Worm (Caenorhabditis elegans) whole organism, L1 larva: ENCODE measurements around the gene chil-23.
"Not testable (repeated sequence)": the region's sequence is repeated elsewhere in the genome, so short reads cannot be mapped to it uniquely, and the experiment has no call there.

Experiments
- C04F5.9 ChIP-seq: sonication (generic microtip); optimal IDR thresholded peaks from 2 replicates; lab custom pipeline; 2016; ENCODE audit warnings: missing genetic modification characterization, missing compliant biosample characterization
- alr-1 ChIP-seq: fragments of 200-800 bp; sonication (Bioruptor generic); optimal IDR thresholded peaks from 2 replicates; lab custom pipeline; 2018; ENCODE audit warnings: borderline replicate concordance, mild to moderate bottlenecking, missing genetic modification characterization, missing compliant biosample characterization
- ceh-8 ChIP-seq: fragments of 200-800 bp; sonication (Bioruptor generic); optimal IDR thresholded peaks from 2 replicates; lab custom pipeline; 2018; ENCODE audit warnings: mild to moderate bottlenecking, missing genetic modification characterization, moderate library complexity, missing compliant biosample characterization
- dpl-1 ChIP-seq, 3 experiments: fragments of 150-350 bp in 2 of 3; sonication (generic microtip) in 1 of 3; optimal IDR thresholded peaks; 2 replicates each; lab custom pipeline; 2014 to 2017; ENCODE audit warnings: missing biosample characterization in 3 of 3, missing genetic modification characterization in 3 of 3, missing genetic modification reagents in 3 of 3
- efl-1 ChIP-seq, 4 experiments: fragments of 150-350 bp; optimal IDR thresholded peaks in 3 of 4; peaks in 1 of 4; 1 replicate in 1 of 4; 2 replicates in 3 of 4; lab custom pipeline; 2014; ENCODE audit warnings: missing biosample characterization in 2 of 4, missing genetic modification characterization in 2 of 4, missing genetic modification reagents in 2 of 4
- egl-27 ChIP-seq, 2 experiments: fragments of 150-350 bp in 1 of 2; sonication (generic microtip); optimal IDR thresholded peaks; 3 replicates each; lab custom pipeline; 2017 to 2018; ENCODE audit warnings: missing biosample characterization in 2 of 2, missing genetic modification characterization in 2 of 2, missing genetic modification reagents in 2 of 2
- elt-2 ChIP-seq: sonication (generic microtip); optimal IDR thresholded peaks from 2 replicates; lab custom pipeline; 2016; ENCODE audit warnings: missing genetic modification characterization, mild to moderate bottlenecking, inconsistent platforms, missing compliant biosample characterization, missing genetic modification reagents
- ets-5 ChIP-seq: fragments of 200-800 bp; sonication (Bioruptor generic); IDR thresholded peaks from 2 replicates; pipeline ENCODE4 v1.3.6; 2022; ENCODE audit warnings: missing genetic modification characterization, missing compliant biosample characterization
- fkh-8 ChIP-seq: sonication (generic microtip); optimal IDR thresholded peaks from 2 replicates; lab custom pipeline; 2016; ENCODE audit warnings: mild to moderate bottlenecking, missing genetic modification characterization, missing compliant biosample characterization
- grh-1 ChIP-seq: fragments of 200-800 bp; sonication (Bioruptor generic); IDR thresholded peaks from 2 replicates; pipeline ENCODE4 v1.3.6; 2022; ENCODE audit warnings: missing genetic modification reagents, missing genetic modification characterization, missing compliant biosample characterization
- hlh-4 ChIP-seq: sonication (generic microtip); optimal IDR thresholded peaks from 2 replicates; lab custom pipeline; 2016; ENCODE audit warnings: mild to moderate bottlenecking, missing genetic modification characterization, missing compliant biosample characterization
- isw-1 ChIP-seq: fragments of 200-800 bp; sonication (Bioruptor generic); IDR thresholded peaks from 2 replicates; pipeline ENCODE4 v1.3.6; 2022; ENCODE audit warnings: missing genetic modification characterization, missing compliant biosample characterization
- lin-15B ChIP-seq: fragments of 150-350 bp; sonication (generic microtip); optimal IDR thresholded peaks from 3 replicates; lab custom pipeline; 2014; ENCODE audit warnings: missing biosample characterization, missing genetic modification characterization
- nhr-28 ChIP-seq: fragments of 150-350 bp; optimal IDR thresholded peaks from 2 replicates; lab custom pipeline; 2014; ENCODE audit warnings: missing biosample characterization, missing genetic modification characterization
- nhr-47 ChIP-seq: sonication (generic microtip); optimal IDR thresholded peaks from 2 replicates; lab custom pipeline; 2016; ENCODE audit warnings: mild to moderate bottlenecking, missing genetic modification characterization, moderate library complexity, missing compliant biosample characterization
- nhr-71 ChIP-seq: sonication (generic microtip); optimal IDR thresholded peaks from 2 replicates; lab custom pipeline; 2016; ENCODE audit warnings: mild to moderate bottlenecking, missing genetic modification characterization, moderate library complexity, missing compliant biosample characterization
- nhr-84 ChIP-seq: sonication (generic microtip); optimal IDR thresholded peaks from 2 replicates; lab custom pipeline; 2017; ENCODE audit warnings: missing biosample characterization, missing genetic modification characterization
- nhr-90 ChIP-seq: sonication (generic microtip); optimal IDR thresholded peaks from 2 replicates; lab custom pipeline; 2016; ENCODE audit warnings: mild to moderate bottlenecking, missing genetic modification characterization, missing compliant biosample characterization; ENCODE audit not compliant: poor library complexity
- pag-3 ChIP-seq: sonication (generic microtip); optimal IDR thresholded peaks from 2 replicates; lab custom pipeline; 2017; ENCODE audit warnings: missing genetic modification characterization, mild to moderate bottlenecking, missing compliant biosample characterization, antibody characterized with exemption, borderline replicate concordance; ENCODE audit not compliant: insufficient read depth
- snpc-4 ChIP-seq: fragments of 150-350 bp; optimal IDR thresholded peaks from 2 replicates; lab custom pipeline; 2014; ENCODE audit warnings: missing biosample characterization, missing genetic modification characterization
- snu-23 ChIP-seq: sonication (generic microtip); optimal IDR thresholded peaks from 2 replicates; lab custom pipeline; 2016; ENCODE audit warnings: missing genetic modification characterization, missing compliant biosample characterization
- unc-30 ChIP-seq: sonication (generic microtip); optimal IDR thresholded peaks from 2 replicates; lab custom pipeline; 2017; ENCODE audit warnings: missing biosample characterization, missing genetic modification characterization
- vab-15 ChIP-seq: sonication (generic microtip); optimal IDR thresholded peaks from 2 replicates; lab custom pipeline; 2017; ENCODE audit warnings: missing genotype, mild to moderate bottlenecking, missing genetic modification characterization, missing compliant biosample characterization
- zip-4 ChIP-seq: fragments of 200-800 bp; sonication (Bioruptor generic); optimal IDR thresholded peaks from 2 replicates; lab custom pipeline; 2018; ENCODE audit warnings: mild to moderate bottlenecking, missing genetic modification characterization, moderate library complexity, missing compliant biosample characterization
- ztf-11 ChIP-seq, 2 experiments: sonication (generic microtip); optimal IDR thresholded peaks; 2 replicates each; lab custom pipeline; 2016 to 2017; ENCODE audit warnings: missing genetic modification characterization in 2 of 2, missing biosample characterization in 1 of 2, missing compliant biosample characterization in 1 of 2

chil-23 gene

ce11 chrII:9477567-9477966, 9.2 kb upstream of the chil-23 start, which contains the start of gene chil-27:
TSS of gene chil-27 (plus strand) at chrII:9477867.
- no peak for TF ChIP-seq lin-15B (tag; lab: Kevin White, UChicago)
- no peak for TF ChIP-seq nhr-90 (tag; lab: Kevin White, UChicago)
- TF ChIP-seq nhr-71 (tag; lab: Kevin White, UChicago): no peak
- no peak for TF ChIP-seq ztf-11 (tag; optimal IDR thresholded peaks at IDR 0.05; lab: Kevin White, UChicago)

ce11 chrII:9474367-9475105, 6.1 kb upstream of the chil-23 start, which contains the start of the genes chil-25 and chil-26:
TSS of gene chil-25 (minus strand) at chrII:9474467.
TSS of gene chil-26 (plus strand) at chrII:9475055.
- no peak for TF ChIP-seq snpc-4

ce11 chrII:9470027-9470426, 1.6 kb upstream of the chil-23 start, which contains the start of gene T19H5.6:
TSS of gene T19H5.6 (minus strand) at chrII:9470221.
- TF ChIP-seq egl-27 (tag; optimal IDR thresholded peaks at IDR 0.05; lab: Kevin White, UChicago) (no peak), elt-2 (tag; lab: Kevin White, UChicago) (peak; percentile 48)
- TF ChIP-seq, all 84 proteins: peak for 1

ce11 chrII:9466095-9466494, 2.3 kb downstream of the chil-23 start, which contains the start of gene chil-22:
TSS of gene chil-22 (minus strand) at chrII:9466195.
- TF ChIP-seq C04F5.9 (no peak), nhr-28 (tag; lab: Kevin White, UChicago) (no peak), nhr-84 (no peak), vab-15 (no peak), dpl-1 (GFP tag; optimal IDR thresholded peaks at IDR 0.05; lab: Kevin White, UChicago) (no peak), zip-4 (GFP tag; lab: Kevin White, UChicago) (no peak), unc-30 (tag; lab: Kevin White, UChicago) (no peak), nhr-47 (no peak), hlh-4 (tag; lab: Kevin White, UChicago) (no peak)

ce11 chrII:9461881-9462280, 6.5 kb downstream of the chil-23 start, which contains the start of gene chil-21:
TSS of gene chil-21 (minus strand) at chrII:9461981.
- TF ChIP-seq nhr-84; grh-1; fkh-8 (tag; lab: Kevin White, UChicago): not testable (repeated sequence)

- not testable (repeated sequence) for TF ChIP-seq alr-1; pag-3; ets-5 (GFP tag; lab: Robert Waterston, UW)
Observed at ce11 chrII:9459462-9459861, 8.9 kb downstream of the chil-23 start, which contains the start of gene R09D1.14. TSS of gene R09D1.14 (minus strand) at chrII:9459562.

- TF ChIP-seq efl-1 (optimal IDR thresholded peaks at IDR 0.05; lab: Kevin White, UChicago) (no peak), efl-1 (GFP tag; optimal IDR thresholded peaks at IDR 0.05 in 1 of 2; lab: Kevin White, UChicago) (peak in 1 of 2 experiments; percentile 5), snu-23 (no peak)
Observed at ce11 chrII:9454304-9454703, 14.1 kb downstream of the chil-23 start, which contains the start of gene chil-19. TSS of gene chil-19 (minus strand) at chrII:9454404.

- TF ChIP-seq lin-15B (tag; lab: Kevin White, UChicago); isw-1 (GFP tag; lab: Robert Waterston, UW); ceh-8 (GFP tag; lab: Kevin White, UChicago): not testable (repeated sequence)
Observed at ce11 chrII:9452172-9452571, 16.2 kb downstream of the chil-23 start, which contains the start of gene R09D1.12. TSS of gene R09D1.12 (minus strand) at chrII:9452272.
